Fruit fly (Drosophila melanogaster) whole organism, embryonic: Measurements from ENCODE around the gene H2.0.
A peak's percentile ranks its signal among the peaks of the same experiment; 100 is the strongest.

ENCODE experiments used
- Bdp1 ChIP-seq: fragments of 200-800 bp; sonication (Bioruptor generic); optimal IDR thresholded peaks from 3 replicates; lab custom pipeline; 2016; ENCODE audit warnings: missing biosample characterization, missing genetic modification characterization
- CG10543 ChIP-seq: fragments of 200-800 bp; sonication (Bioruptor generic); optimal IDR thresholded peaks from 3 replicates; lab custom pipeline; 2017; ENCODE audit warnings: missing biosample characterization, mild to moderate bottlenecking, missing genetic modification characterization, moderate library complexity
- CG10654 ChIP-seq: fragments of 200-800 bp; sonication (Bioruptor generic); optimal IDR thresholded peaks from 2 replicates; lab custom pipeline; 2016; ENCODE audit warnings: missing biosample characterization, missing genetic modification characterization
- CG12391 ChIP-seq: fragments of 200-800 bp; sonication (Bioruptor generic); optimal IDR thresholded peaks from 3 replicates; lab custom pipeline; 2018; ENCODE audit warnings: missing biosample characterization, mild to moderate bottlenecking, missing genetic modification characterization, moderate library complexity
- CG14441 ChIP-seq: fragments of 200-800 bp; sonication (Bioruptor generic); IDR thresholded peaks from 2 replicates; pipeline ENCODE4 v1.3.6; 2022; ENCODE audit warnings: missing biosample characterization, missing genetic modification characterization
- CG17912 ChIP-seq: fragments of 200-800 bp; sonication (Bioruptor generic); optimal IDR thresholded peaks from 2 replicates; lab custom pipeline; 2018; ENCODE audit warnings: missing biosample characterization, mild to moderate bottlenecking, missing genetic modification characterization
- CG2116 ChIP-seq: fragments of 200-800 bp; sonication (Bioruptor generic); optimal IDR thresholded peaks from 3 replicates; lab custom pipeline; 2018; ENCODE audit warnings: missing biosample characterization, mild to moderate bottlenecking, missing genetic modification characterization
- CG32532 ChIP-seq: fragments of 200-800 bp; sonication (Bioruptor generic); IDR thresholded peaks from 2 replicates; pipeline ENCODE4 v1.3.6; 2022; ENCODE audit warnings: missing biosample characterization, missing genetic modification characterization
- CG34422 ChIP-seq: fragments of 200-800 bp; sonication (Bioruptor generic); IDR thresholded peaks from 3 replicates; pipeline ENCODE4 v1.3.6; 2022; ENCODE audit warnings: missing biosample characterization, missing genetic modification characterization
- CG3995 ChIP-seq: fragments of 200-800 bp; sonication (Bioruptor generic); optimal IDR thresholded peaks from 3 replicates; lab custom pipeline; 2016; ENCODE audit warnings: missing biosample characterization, missing genetic modification characterization
- CG6175 ChIP-seq: fragments of 200-800 bp; sonication (Bioruptor generic); IDR thresholded peaks from 3 replicates; pipeline ENCODE4 v1.3.6; 2022; ENCODE audit warnings: missing biosample characterization, missing genetic modification characterization
- CG6272 ChIP-seq: fragments of 200-800 bp; sonication (Bioruptor generic); IDR thresholded peaks from 2 replicates; pipeline ENCODE4 v1.3.6; 2022; ENCODE audit warnings: missing biosample characterization, missing genetic modification characterization
- CG6654 ChIP-seq: fragments of 200-800 bp; sonication (Bioruptor generic); optimal IDR thresholded peaks from 2 replicates; lab custom pipeline; 2017; ENCODE audit warnings: missing biosample characterization, mild to moderate bottlenecking, missing genetic modification characterization
- CG6683 ChIP-seq: fragments of 200-800 bp; sonication (Bioruptor generic); optimal IDR thresholded peaks from 2 replicates; lab custom pipeline; 2017; ENCODE audit warnings: missing biosample characterization, mild to moderate bottlenecking, missing genetic modification characterization, missing genetic modification reagents
- CG7839 ChIP-seq: fragments of 200-800 bp; sonication (Bioruptor generic); optimal IDR thresholded peaks from 3 replicates; lab custom pipeline; 2018; ENCODE audit warnings: missing biosample characterization, mild to moderate bottlenecking, missing genetic modification characterization, moderate library complexity
- CG7987 ChIP-seq: fragments of 200-800 bp; sonication (Bioruptor generic); optimal IDR thresholded peaks from 2 replicates; lab custom pipeline; 2018; ENCODE audit warnings: missing biosample characterization, mild to moderate bottlenecking, missing genetic modification characterization, moderate library complexity
- CG8765 ChIP-seq: fragments of 200-800 bp; sonication (Bioruptor generic); IDR thresholded peaks from 2 replicates; pipeline ENCODE4 v1.3.6; 2022; ENCODE audit warnings: missing biosample characterization, missing genetic modification characterization
- CG9437 ChIP-seq: fragments of 200-800 bp; sonication (Bioruptor generic); optimal IDR thresholded peaks from 2 replicates; lab custom pipeline; 2018; ENCODE audit warnings: missing biosample characterization, mild to moderate bottlenecking, missing genetic modification characterization
- Chrac-16 ChIP-seq: fragments of 200-800 bp; sonication (Bioruptor generic); optimal IDR thresholded peaks from 3 replicates; lab custom pipeline; 2016; ENCODE audit warnings: missing biosample characterization, missing genetic modification characterization
- Deaf1 ChIP-seq: fragments of 200-800 bp; optimal IDR thresholded peaks from 3 replicates; lab custom pipeline; 2019; ENCODE audit warnings: missing biosample characterization, mild to moderate bottlenecking, missing genetic modification characterization, moderate library complexity
- Drgx ChIP-seq: fragments of 200-800 bp; sonication (Bioruptor generic); IDR thresholded peaks from 2 replicates; pipeline ENCODE4 v1.3.6; 2022; ENCODE audit warnings: missing biosample characterization, missing genetic modification characterization
- Fer3 ChIP-seq: fragments of 200-800 bp; sonication (Bioruptor generic); optimal IDR thresholded peaks from 2 replicates; lab custom pipeline; 2018; ENCODE audit warnings: missing biosample characterization, mild to moderate bottlenecking, missing genetic modification characterization, moderate library complexity
- HLH54F ChIP-seq: fragments of 200-800 bp; sonication (Bioruptor generic); optimal IDR thresholded peaks from 3 replicates; lab custom pipeline; 2016; ENCODE audit warnings: missing biosample characterization, missing genetic modification characterization
- HmgZ ChIP-seq: fragments of 200-800 bp; sonication (Bioruptor generic); optimal IDR thresholded peaks from 2 replicates; lab custom pipeline; 2018; ENCODE audit warnings: missing biosample characterization, mild to moderate bottlenecking, missing genetic modification characterization
- Hr39 ChIP-seq: fragments of >200 bp; optimal IDR thresholded peaks from 2 replicates; lab custom pipeline; 2017
- Med ChIP-seq: fragments of 200-800 bp; sonication (Bioruptor generic); peaks from one replicate; lab custom pipeline; 2016; ENCODE audit warnings: missing biosample characterization, missing genetic modification characterization, mild to moderate bottlenecking, inconsistent platforms, moderate library complexity
- Rfx ChIP-seq: fragments of 200-800 bp; sonication (Bioruptor generic); IDR thresholded peaks from 2 replicates; pipeline ENCODE4 v1.3.6; 2022; ENCODE audit warnings: missing biosample characterization, missing genetic modification characterization
- Xbp1 ChIP-seq: fragments of 200-800 bp; sonication (Bioruptor generic); optimal IDR thresholded peaks from 3 replicates; lab custom pipeline; 2016; ENCODE audit warnings: missing biosample characterization, mild to moderate bottlenecking, missing genetic modification characterization
- amos ChIP-seq: fragments of 200-800 bp; sonication (Bioruptor generic); IDR thresholded peaks from 2 replicates; pipeline ENCODE4 v1.3.6; 2022; ENCODE audit warnings: missing biosample characterization, missing genetic modification characterization; ENCODE audit not compliant: partially characterized antibody
- bbx ChIP-seq: fragments of 200-800 bp; sonication (Bioruptor generic); IDR thresholded peaks from 2 replicates; pipeline ENCODE4 v1.3.6; 2022; ENCODE audit warnings: missing biosample characterization, missing genetic modification characterization; ENCODE audit not compliant: partially characterized antibody
- caup ChIP-seq: fragments of 200-800 bp; sonication (Bioruptor generic); optimal IDR thresholded peaks from 3 replicates; lab custom pipeline; 2017; ENCODE audit warnings: missing biosample characterization, mild to moderate bottlenecking, missing genetic modification characterization, moderate library complexity; ENCODE audit not compliant: severe bottlenecking
- crc ChIP-seq: fragments of 200-800 bp; sonication (Bioruptor generic); optimal IDR thresholded peaks from 2 replicates; lab custom pipeline; 2016; ENCODE audit warnings: missing biosample characterization, missing genetic modification characterization
- dysf ChIP-seq: fragments of 200-800 bp; sonication (Bioruptor generic); IDR thresholded peaks from 3 replicates; pipeline ENCODE4 v1.3.6; 2022; ENCODE audit warnings: missing biosample characterization, missing genetic modification characterization
- ftz-f1 ChIP-seq: fragments of 200-800 bp; sonication (Bioruptor generic); optimal IDR thresholded peaks from 2 replicates; lab custom pipeline; 2016; ENCODE audit warnings: missing biosample characterization, missing genetic modification characterization
- nerfin-1 ChIP-seq: fragments of 200-800 bp; sonication (Bioruptor generic); optimal IDR thresholded peaks from 3 replicates; lab custom pipeline; 2019; ENCODE audit warnings: missing biosample characterization, mild to moderate bottlenecking, missing genetic modification characterization, moderate library complexity
- org-1 ChIP-seq: fragments of 200-800 bp; sonication (Bioruptor generic); optimal IDR thresholded peaks from 2 replicates; lab custom pipeline; 2017; ENCODE audit warnings: missing biosample characterization, missing genetic modification characterization
- repo ChIP-seq: fragments of 200-800 bp; sonication (Bioruptor generic); optimal IDR thresholded peaks from 2 replicates; lab custom pipeline; 2016; ENCODE audit warnings: missing biosample characterization, missing genetic modification characterization
- salm ChIP-seq: fragments of 200-800 bp; sonication (Bioruptor generic); optimal IDR thresholded peaks from 2 replicates; lab custom pipeline; 2018; ENCODE audit warnings: missing biosample characterization, mild to moderate bottlenecking, missing genetic modification characterization
- schlank ChIP-seq: fragments of 200-800 bp; sonication (Bioruptor generic); optimal IDR thresholded peaks from 2 replicates; lab custom pipeline; 2018; ENCODE audit warnings: missing biosample characterization, mild to moderate bottlenecking, missing genetic modification characterization
- sens ChIP-seq: fragments of 200-800 bp; sonication (Bioruptor generic); peaks from one replicate; lab custom pipeline; 2016; ENCODE audit warnings: missing biosample characterization, missing genetic modification characterization
- slbo ChIP-seq: fragments of 200-800 bp; sonication (Bioruptor generic); IDR thresholded peaks from 2 replicates; pipeline ENCODE4 v1.3.6; 2022; ENCODE audit warnings: missing biosample characterization, missing genetic modification characterization
- sob ChIP-seq: fragments of 200-800 bp; sonication (Bioruptor generic); IDR thresholded peaks from 2 replicates; pipeline ENCODE4 v1.3.6; 2022; ENCODE audit warnings: missing biosample characterization, missing genetic modification characterization
- sr ChIP-seq: fragments of 200-800 bp; sonication (Bioruptor generic); IDR thresholded peaks from 3 replicates; pipeline ENCODE4 v1.3.6; 2022; ENCODE audit warnings: missing biosample characterization, missing genetic modification characterization
- stwl ChIP-seq: fragments of 200-800 bp; sonication (Bioruptor generic); optimal IDR thresholded peaks from 3 replicates; lab custom pipeline; 2018; ENCODE audit warnings: missing biosample characterization, mild to moderate bottlenecking, missing genetic modification characterization, moderate library complexity
- tap ChIP-seq: fragments of 200-800 bp; optimal IDR thresholded peaks from 3 replicates; lab custom pipeline; 2019; ENCODE audit warnings: missing biosample characterization, mild to moderate bottlenecking, missing genetic modification characterization, moderate library complexity
- tin ChIP-seq: fragments of 200-800 bp; sonication (Bioruptor generic); optimal IDR thresholded peaks from 3 replicates; lab custom pipeline; 2016; ENCODE audit warnings: missing biosample characterization, missing genetic modification characterization

H2.0 gene

dm6 chr2L:6047528-6048160 is 28.4 kb upstream of the H2.0 start, which contains the start of gene IPIP (continued):
- no peak for TF ChIP-seq schlank (tag; lab: Kevin White, UChicago)
- TF ChIP-seq, all 482 proteins: peak for 194

dm6 chr2L:6046865-6047264 is 27.7 kb upstream of the H2.0 start:
- 0 out of 3 replicates have a peak, but pooled peaks have one; percentile 23 for TF ChIP-seq CG6175 (GFP tag; lab: Robert Waterston, UW)
- no peak for TF ChIP-seq Fer3 (tag; lab: Kevin White, UChicago)
- no peak for TF ChIP-seq Xbp1 (GFP tag; lab: Kevin White, UChicago)
- TF ChIP-seq Hr39 (lab: Kevin White, UChicago), result no peak
- peak; percentile 1 for TF ChIP-seq ftz-f1
- peak; percentile 83 for TF ChIP-seq sr (GFP tag; lab: Robert Waterston, UW)
- no peak for TF ChIP-seq HLH54F (GFP tag; lab: Kevin White, UChicago)
- TF ChIP-seq repo (GFP tag; lab: Kevin White, UChicago), result no peak
- no peak for TF ChIP-seq CG6654
- 0 out of 2 replicates have a peak, but pooled peaks have one; percentile 11 for TF ChIP-seq amos (GFP tag; lab: Robert Waterston, UW)
- peak; percentile 79 for TF ChIP-seq Med (GFP tag; lab: Kevin White, UChicago)

dm6 chr2L:6045972-6046718 is 26.9 kb upstream of the H2.0 start, which contains the start of gene Pfas:
Gene Pfas (minus strand): TSS chr2L:6046050.
- TF ChIP-seq CG9437 (peak; percentile 8), Chrac-16 (peak; percentile 28), CG8765 (no peak), CG17912 (GFP tag; lab: Kevin White, UChicago) (peak; percentile 6), Deaf1 (tag; lab: Kevin White, UChicago) (peak; percentile 64), bbx (GFP tag; lab: Robert Waterston, UW) (0 out of 2 replicates have a peak, but pooled peaks have one; percentile 22), CG6683 (GFP tag; lab: Kevin White, UChicago) (peak; percentile 55), Bdp1 (GFP tag; lab: Kevin White, UChicago) (no peak), slbo (GFP tag; lab: Robert Waterston, UW) (peak; percentile 65), crc (peak; percentile 34), org-1 (peak; percentile 25), CG7839 (tag; lab: Kevin White, UChicago) (peak; percentile 55), nerfin-1 (tag; lab: Kevin White, UChicago) (peak; percentile 22), CG14441 (no peak), CG2116 (no peak), caup (peak; percentile 79), tin (GFP tag; lab: Kevin White, UChicago) (peak; percentile 5), CG34422 (GFP tag; lab: Robert Waterston, UW) (no peak), sob (GFP tag; lab: Robert Waterston, UW) (peak; percentile 62; the same call in 1 of the 2 replicates), CG3995 (GFP tag; lab: Kevin White, UChicago) (no peak), CG10543 (GFP tag; lab: Kevin White, UChicago) (peak; percentile 60), dysf (peak; percentile 51; the same call in 2 of the 3 replicates), CG10654 (GFP tag; lab: Kevin White, UChicago) (peak; percentile 30), CG7987 (peak; percentile 74), Drgx (0 out of 2 replicates have a peak, but pooled peaks have one; percentile 26), CG6272 (no peak), CG12391 (tag; lab: Kevin White, UChicago) (peak; percentile 50), salm (tag; lab: Kevin White, UChicago) (no peak), Rfx (GFP tag; lab: Robert Waterston, UW) (peak; percentile 77), stwl (tag; lab: Kevin White, UChicago) (no peak), sens (GFP tag; lab: Kevin White, UChicago) (peak; percentile 87), tap (tag; lab: Kevin White, UChicago) (no peak), CG32532 (GFP tag; lab: Robert Waterston, UW) (peak; percentile 77), HmgZ (tag; lab: Kevin White, UChicago) (peak; percentile 87)
